Worm (Caenorhabditis elegans) whole organism, L4 larva: ENCODE measurements around the gene F53F1.4.

Experiments used
- F10B5.3 ChIP-seq: sonication (generic microtip); optimal IDR thresholded peaks from 2 replicates; lab custom pipeline; 2016; ENCODE audit warnings: mild to moderate bottlenecking, missing genetic modification characterization, missing compliant biosample characterization
- F44E2.7 ChIP-seq: fragments of 200-800 bp; sonication (Bioruptor generic); IDR thresholded peaks from 2 replicates; pipeline ENCODE4 v2.1.2; 2022; ENCODE audit warnings: missing genetic modification characterization, missing compliant biosample characterization
- F49E8.2 ChIP-seq: sonication (generic microtip); optimal IDR thresholded peaks from 2 replicates; lab custom pipeline; 2016; ENCODE audit warnings: missing compliant biosample characterization, mild to moderate bottlenecking, missing genetic modification characterization, borderline replicate concordance
- R02D3.7 ChIP-seq: fragments of 150-350 bp; sonication (generic microtip); optimal IDR thresholded peaks from 3 replicates; lab custom pipeline; 2014; ENCODE audit warnings: missing biosample characterization, missing genetic modification characterization
- Y105C5A.15 ChIP-seq: fragments of 200-800 bp; sonication (Bioruptor generic); IDR thresholded peaks from 2 replicates; pipeline ENCODE4 v1.3.6; 2022; ENCODE audit warnings: missing genetic modification characterization, missing compliant biosample characterization
- Y48G9A.11 ChIP-seq: fragments of 200-800 bp; sonication (Bioruptor generic); IDR thresholded peaks from 2 replicates; pipeline ENCODE4 v1.3.6; 2022; ENCODE audit warnings: missing genetic modification reagents, missing genetic modification characterization, missing compliant biosample characterization
- ZK337.2 ChIP-seq: fragments of 200-800 bp; sonication (Bioruptor generic); IDR thresholded peaks from 2 replicates; pipeline ENCODE4 v1.3.6; 2022; ENCODE audit warnings: missing genetic modification reagents, missing genetic modification characterization, missing compliant biosample characterization
- ZK546.5 ChIP-seq, 2 experiments: sonication (generic microtip); optimal IDR thresholded peaks; 2 replicates each; lab custom pipeline; 2017; ENCODE audit warnings: missing biosample characterization in 2 of 2, missing genetic modification characterization in 2 of 2
- aly-2 ChIP-seq: sonication (generic microtip); optimal IDR thresholded peaks from 2 replicates; lab custom pipeline; 2018; ENCODE audit warnings: missing biosample characterization, missing genetic modification characterization
- ama-1 ChIP-seq: fragments of 150-350 bp; optimal IDR thresholded peaks from 2 replicates; lab custom pipeline; 2014; ENCODE audit warnings: inconsistent platforms, mixed read lengths
- arid-1 ChIP-seq: fragments of 200-800 bp; sonication (Bioruptor generic); conservative IDR thresholded peaks from 2 replicates; pipeline ENCODE4 v1.3.6; 2022; ENCODE audit warnings: missing genetic modification reagents, missing genetic modification characterization, missing compliant biosample characterization
- attf-4 ChIP-seq: sonication (generic microtip); optimal IDR thresholded peaks from 3 replicates; lab custom pipeline; 2017; ENCODE audit warnings: missing biosample characterization, missing genetic modification characterization
- ceh-20 ChIP-seq: fragments of 200-800 bp; sonication (Bioruptor generic); IDR thresholded peaks from 2 replicates; pipeline ENCODE4 v1.3.6; 2022; ENCODE audit warnings: missing genetic modification reagents, missing genetic modification characterization, missing compliant biosample characterization
- ceh-44 ChIP-seq: fragments of 200-800 bp; sonication (Bioruptor generic); IDR thresholded peaks from 2 replicates; pipeline ENCODE4 v1.3.6; 2022; ENCODE audit warnings: missing genetic modification reagents, missing genetic modification characterization, missing compliant biosample characterization
- ces-1 ChIP-seq: fragments of 150-350 bp; sonication (generic microtip); optimal IDR thresholded peaks from 4 replicates; lab custom pipeline; 2014; ENCODE audit warnings: missing biosample characterization, missing genetic modification reagents, missing genetic modification characterization
- dmd-6 ChIP-seq: fragments of 200-800 bp; sonication (Bioruptor generic); IDR thresholded peaks from 2 replicates; pipeline ENCODE4 v1.3.6; 2022; ENCODE audit warnings: missing genetic modification reagents, missing genetic modification characterization, missing compliant biosample characterization
- dmd-8 ChIP-seq: fragments of 200-800 bp; sonication (Bioruptor generic); IDR thresholded peaks from 2 replicates; pipeline ENCODE4 v1.3.6; 2022; ENCODE audit warnings: missing genetic modification characterization, missing compliant biosample characterization
- dpl-1 ChIP-seq: fragments of 150-350 bp; optimal IDR thresholded peaks from 2 replicates; lab custom pipeline; 2014; ENCODE audit warnings: missing biosample characterization, missing genetic modification reagents, missing genetic modification characterization
- dve-1 ChIP-seq: sonication (generic microtip); optimal IDR thresholded peaks from 2 replicates; lab custom pipeline; 2017; ENCODE audit warnings: antibody characterized with exemption, mild to moderate bottlenecking, missing genetic modification characterization, missing compliant biosample characterization; ENCODE audit not compliant: insufficient read depth
- egl-27 ChIP-seq: sonication (generic microtip); optimal IDR thresholded peaks from 3 replicates; lab custom pipeline; 2017; ENCODE audit warnings: missing biosample characterization, missing genetic modification reagents, missing genetic modification characterization
- fkh-10 ChIP-seq: fragments of 150-350 bp; optimal IDR thresholded peaks from 2 replicates; lab custom pipeline; 2014; ENCODE audit warnings: missing biosample characterization, missing genetic modification reagents, missing genetic modification characterization
- gei-8 ChIP-seq: fragments of 200-800 bp; sonication (Bioruptor generic); optimal IDR thresholded peaks from 2 replicates; lab custom pipeline; 2018; ENCODE audit warnings: mild to moderate bottlenecking, missing genetic modification characterization, missing compliant biosample characterization
- hif-1 ChIP-seq, 2 experiments: sonication (generic microtip); optimal IDR thresholded peaks; 2 replicates each; lab custom pipeline; 2016 to 2017; ENCODE audit warnings: missing compliant biosample characterization in 2 of 2, missing genetic modification characterization in 2 of 2, missing genetic modification reagents in 2 of 2, missing genotype in 2 of 2, mild to moderate bottlenecking in 1 of 2
- hlh-30 ChIP-seq: sonication (generic microtip); optimal IDR thresholded peaks from 2 replicates; lab custom pipeline; 2017; ENCODE audit warnings: antibody characterized with exemption, mild to moderate bottlenecking, missing genetic modification characterization, missing compliant biosample characterization; ENCODE audit not compliant: insufficient read depth
- hmg-1.1 ChIP-seq: fragments of 200-800 bp; sonication (Bioruptor generic); IDR thresholded peaks from 2 replicates; pipeline ENCODE4 v1.3.6; 2022; ENCODE audit warnings: missing genetic modification reagents, missing genetic modification characterization, missing compliant biosample characterization
- lim-7 ChIP-seq: fragments of 200-800 bp; sonication (Bioruptor generic); IDR thresholded peaks from 2 replicates; pipeline ENCODE4 v1.3.6; 2022; ENCODE audit warnings: missing genetic modification characterization, missing compliant biosample characterization
- lin-13 ChIP-seq: fragments of 150-350 bp; optimal IDR thresholded peaks from 2 replicates; lab custom pipeline; 2014; ENCODE audit warnings: missing biosample characterization, missing genetic modification reagents, missing genetic modification characterization
- lin-38 ChIP-seq: fragments of 200-800 bp; sonication (Bioruptor generic); IDR thresholded peaks from 2 replicates; pipeline ENCODE4 v1.3.6; 2022; ENCODE audit warnings: missing genetic modification reagents, missing genetic modification characterization, missing compliant biosample characterization
- lin-39 ChIP-seq: fragments of 150-350 bp; optimal IDR thresholded peaks from 2 replicates; lab custom pipeline; 2014; ENCODE audit warnings: missing biosample characterization, missing genetic modification reagents, missing genetic modification characterization
- mes-2 ChIP-seq: sonication (generic microtip); optimal IDR thresholded peaks from 2 replicates; lab custom pipeline; 2016; ENCODE audit warnings: missing genotype, mild to moderate bottlenecking, missing genetic modification characterization, missing compliant biosample characterization; ENCODE audit not compliant: poor library complexity, severe bottlenecking
- nhr-11 ChIP-seq: fragments of 150-350 bp; optimal IDR thresholded peaks from 2 replicates; lab custom pipeline; 2014; ENCODE audit warnings: missing biosample characterization, missing genetic modification characterization
- nhr-237 ChIP-seq: sonication (generic microtip); optimal IDR thresholded peaks from 2 replicates; lab custom pipeline; 2017; ENCODE audit warnings: missing biosample characterization, missing genetic modification characterization
- nhr-28 ChIP-seq: fragments of 150-350 bp; optimal IDR thresholded peaks from 2 replicates; lab custom pipeline; 2014; ENCODE audit warnings: missing biosample characterization, missing genetic modification characterization
- nhr-42 ChIP-seq: fragments of 200-800 bp; sonication (Bioruptor generic); IDR thresholded peaks from 2 replicates; pipeline ENCODE4 v1.3.6; 2022; ENCODE audit warnings: missing genetic modification characterization, missing compliant biosample characterization
- nhr-48 ChIP-seq: sonication (generic microtip); optimal IDR thresholded peaks from 2 replicates; lab custom pipeline; 2016; ENCODE audit warnings: mild to moderate bottlenecking, missing genetic modification characterization, missing compliant biosample characterization
- nhr-6 ChIP-seq: fragments of 150-350 bp; optimal IDR thresholded peaks from 2 replicates; lab custom pipeline; 2014; ENCODE audit warnings: missing biosample characterization, missing genetic modification characterization
- pha-4 ChIP-seq, 2 experiments: fragments of 150-350 bp in 1 of 2; fragments of 200-800 bp in 1 of 2; sonication (Bioruptor generic) in 1 of 2; IDR thresholded peaks in 1 of 2; optimal IDR thresholded peaks in 1 of 2; 2 replicates each; pipeline versions ENCODE4 v1.3.6 to Lab custom; 2014 to 2022; ENCODE audit warnings: missing genetic modification characterization in 2 of 2, missing genetic modification reagents in 2 of 2, missing biosample characterization in 1 of 2, missing compliant biosample characterization in 1 of 2
- php-3 ChIP-seq: fragments of 200-800 bp; sonication (Bioruptor generic); IDR thresholded peaks from 2 replicates; pipeline ENCODE4 v1.3.6; 2022; ENCODE audit warnings: missing genetic modification reagents, missing genetic modification characterization, missing compliant biosample characterization
- rbr-2 ChIP-seq: sonication (generic microtip); optimal IDR thresholded peaks from 2 replicates; lab custom pipeline; 2016; ENCODE audit warnings: missing genotype, missing genetic modification characterization, missing compliant biosample characterization
- skn-1 ChIP-seq: fragments of 150-350 bp; optimal IDR thresholded peaks from 2 replicates; lab custom pipeline; 2014; ENCODE audit warnings: missing biosample characterization, missing genetic modification characterization
- spr-3 ChIP-seq: fragments of 200-800 bp; sonication (Bioruptor generic); optimal IDR thresholded peaks from 2 replicates; lab custom pipeline; 2018; ENCODE audit warnings: mild to moderate bottlenecking, missing genetic modification characterization, missing compliant biosample characterization
- tra-1 ChIP-seq: fragments of 200-800 bp; sonication (Bioruptor generic); IDR thresholded peaks from 2 replicates; pipeline ENCODE4 v1.3.6; 2022; ENCODE audit warnings: missing genetic modification reagents, missing genetic modification characterization, missing compliant biosample characterization
- unc-130 ChIP-seq: sonication (generic microtip); optimal IDR thresholded peaks from 2 replicates; lab custom pipeline; 2016; ENCODE audit warnings: missing genetic modification reagents, missing genetic modification characterization, missing compliant biosample characterization
- unc-39 ChIP-seq: sonication (generic microtip); optimal IDR thresholded peaks from 2 replicates; lab custom pipeline; 2017; ENCODE audit warnings: missing biosample characterization, missing genetic modification characterization
- unc-62 ChIP-seq, 3 experiments: fragments of 150-350 bp in 1 of 3; sonication (generic microtip); optimal IDR thresholded peaks in 2 of 3; peaks in 1 of 3; 1 replicate in 1 of 3; 2 replicates in 2 of 3; lab custom pipeline; 2014 to 2017; ENCODE audit warnings: missing biosample characterization in 3 of 3, missing genetic modification characterization in 3 of 3, missing genetic modification reagents in 3 of 3, missing genotype in 1 of 3
- zip-2 ChIP-seq: fragments of 150-350 bp; optimal IDR thresholded peaks from 2 replicates; lab custom pipeline; 2014; ENCODE audit warnings: missing biosample characterization, missing genetic modification characterization
- ztf-11 ChIP-seq: fragments of 150-350 bp; optimal IDR thresholded peaks from 2 replicates; lab custom pipeline; 2014; ENCODE audit warnings: missing biosample characterization, missing genetic modification characterization
- ztf-7 ChIP-seq: fragments of 150-350 bp; optimal IDR thresholded peaks from 2 replicates; lab custom pipeline; 2014; ENCODE audit warnings: missing biosample characterization, missing genetic modification characterization

The F53F1.4 gene

DNA sequence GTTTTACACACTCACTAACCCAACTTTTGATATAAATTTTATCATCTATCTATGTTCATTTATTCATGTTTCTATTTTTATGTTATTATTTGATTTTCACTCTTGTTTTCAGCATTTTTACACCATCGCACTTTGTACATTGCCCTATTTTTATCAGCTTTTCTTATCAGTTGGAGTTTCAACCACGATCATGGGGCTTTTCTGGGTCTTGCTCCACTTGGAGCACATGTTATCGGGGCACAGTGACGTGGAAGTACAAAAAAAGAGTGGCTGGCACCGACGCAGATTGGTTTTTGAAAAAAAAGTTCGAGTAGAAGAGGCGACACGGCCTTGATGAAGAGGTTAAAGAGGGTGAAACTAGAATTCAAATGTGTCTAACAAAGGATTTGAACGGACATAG is 33.7 kb upstream of the F53F1.4 start (continued):
- no peak for TF ChIP-seq mes-2 (tag; lab: Kevin White, UChicago)
- no peak for TF ChIP-seq R02D3.7
- TF ChIP-seq dve-1 (tag; lab: Kevin White, UChicago), result peak; percentile 97
- no peak for TF ChIP-seq Y48G9A.11 (GFP tag; lab: Robert Waterston, UW)
- TF ChIP-seq unc-130 (GFP tag; lab: Kevin White, UChicago), result no peak
- no peak for TF ChIP-seq unc-62 (GFP tag; optimal IDR thresholded peaks at IDR 0.05 in 1 of 2; lab: Kevin White, UChicago)
- no peak for TF ChIP-seq unc-62 (tag; optimal IDR thresholded peaks at IDR 0.05; lab: Kevin White, UChicago)
- no peak for TF ChIP-seq ceh-44
- TF ChIP-seq nhr-48 (tag; lab: Kevin White, UChicago), result peak; percentile 13
- no peak for TF ChIP-seq ZK337.2 (GFP tag; lab: Robert Waterston, UW)
- TF ChIP-seq lin-39 (tag; lab: Kevin White, UChicago), result no peak
- TF ChIP-seq php-3 (GFP tag; lab: Robert Waterston, UW), result peak; percentile 71
- TF ChIP-seq rbr-2 (tag; lab: Kevin White, UChicago), result no peak
- TF ChIP-seq ama-1 (lab: Kevin White, UChicago), result no peak
- no peak for TF ChIP-seq ZK546.5 (tag; optimal IDR thresholded peaks at IDR 0.05; lab: Kevin White, UChicago)
- no peak for TF ChIP-seq ceh-20 (GFP tag; lab: Robert Waterston, UW)
- TF ChIP-seq nhr-28, result peak; percentile 62
- no peak for TF ChIP-seq nhr-42 (GFP tag; lab: Robert Waterston, UW)
- TF ChIP-seq arid-1, result no peak
- TF ChIP-seq hlh-30 (tag; lab: Kevin White, UChicago), result peak; percentile 69
- no peak for TF ChIP-seq skn-1 (tag; lab: Kevin White, UChicago)
- no peak for TF ChIP-seq hmg-1.1 (GFP tag; lab: Robert Waterston, UW)
- TF ChIP-seq nhr-237, result no peak
- TF ChIP-seq aly-2 (tag; lab: Kevin White, UChicago), result no peak
- no peak for TF ChIP-seq dmd-8
- no peak for TF ChIP-seq fkh-10
- peak; percentile 65 for TF ChIP-seq nhr-6
- TF ChIP-seq dpl-1 (GFP tag; lab: Kevin White, UChicago), result no peak
- TF ChIP-seq unc-39, result no peak
- TF ChIP-seq nhr-11 (tag; lab: Kevin White, UChicago), result no peak
- TF ChIP-seq F44E2.7, result no peak
- TF ChIP-seq tra-1 (GFP tag; lab: Robert Waterston, UW), result 0 out of 2 replicates have a peak, but pooled peaks have one; percentile 44
- no peak for TF ChIP-seq zip-2 (tag; lab: Kevin White, UChicago)
- TF ChIP-seq lin-13 (GFP tag; lab: Kevin White, UChicago), result no peak
- no peak for TF ChIP-seq Y105C5A.15
- TF ChIP-seq egl-27 (tag; lab: Kevin White, UChicago), result no peak
- TF ChIP-seq dmd-6, result peak; percentile 89
- TF ChIP-seq pha-4 (GFP tag; IDR thresholded peaks at IDR 0.05; lab: Robert Waterston, UW), result no peak
- TF ChIP-seq pha-4 (tag; optimal IDR thresholded peaks at IDR 0.05; lab: Kevin White, UChicago), result no peak
- no peak for TF ChIP-seq lin-38 (GFP tag; lab: Robert Waterston, UW)
- no peak for TF ChIP-seq ztf-11
- no peak for TF ChIP-seq gei-8 (GFP tag; lab: Kevin White, UChicago)
- TF ChIP-seq spr-3, result no peak
- no peak for TF ChIP-seq lim-7
- no peak for TF ChIP-seq attf-4 (tag; lab: Kevin White, UChicago)
- TF ChIP-seq ztf-7, result no peak
- TF ChIP-seq hif-1 (tag; optimal IDR thresholded peaks at IDR 0.05; lab: Kevin White, UChicago), result peak in 1 of 2 experiments; percentile 27
- no peak for TF ChIP-seq ces-1
- no peak for TF ChIP-seq F49E8.2 (tag; lab: Kevin White, UChicago)
- no peak for TF ChIP-seq F10B5.3 (tag; lab: Kevin White, UChicago)
